Fruit fly (Drosophila melanogaster): ENCODE data around the gene tna.

The tna gene

DNA sequence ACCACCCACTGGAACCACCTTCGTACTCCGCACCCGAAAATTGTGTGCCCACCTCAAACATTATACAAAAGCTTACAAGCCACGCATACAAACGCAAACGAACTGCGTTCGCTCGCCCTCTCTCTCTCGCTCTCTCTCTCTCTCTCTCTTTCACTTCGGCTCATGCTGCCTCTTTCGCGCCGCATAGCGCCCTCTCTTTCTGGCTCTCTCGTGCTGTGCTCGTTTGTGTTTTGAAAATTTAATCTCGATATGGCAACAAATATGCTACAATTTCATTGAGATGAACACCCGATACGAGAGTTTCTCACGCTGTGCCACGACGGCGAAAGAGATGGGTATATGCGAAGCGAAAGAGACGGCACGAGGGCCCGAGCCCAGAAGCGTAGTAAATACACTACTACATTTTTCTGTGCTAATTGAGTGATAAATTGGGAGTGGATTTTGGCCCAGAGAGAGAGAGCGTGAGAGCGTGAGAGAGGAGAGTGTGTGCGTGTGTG lies 21.3 kb downstream of the tna start:
- peak; percentile 65 for TF ChIP-seq psq (GFP tag; optimal IDR thresholded peaks at IDR 0.05)
- no peak for TF ChIP-seq CG32264 (GFP tag; optimal IDR thresholded peaks at IDR 0.05)
- TF ChIP-seq ey (GFP tag; optimal IDR thresholded peaks at IDR 0.05): no peak
- peak; percentile 33 for TF ChIP-seq Hnf4 (GFP tag; optimal IDR thresholded peaks at IDR 0.05)
- TF ChIP-seq Myc (optimal IDR thresholded peaks at IDR 0.05): no peak
- TF ChIP-seq fru (GFP tag; optimal IDR thresholded peaks at IDR 0.05): peak; percentile 76
- TF ChIP-seq Rel (GFP tag; optimal IDR thresholded peaks at IDR 0.05): no peak
- peak; percentile 63 for TF ChIP-seq Rel (tag; optimal IDR thresholded peaks at IDR 0.05)
- peak; percentile 60 for TF ChIP-seq brk (GFP tag; optimal IDR thresholded peaks at IDR 0.05)
- TF ChIP-seq sv (GFP tag; optimal IDR thresholded peaks at IDR 0.05): no peak
- no peak for TF ChIP-seq jim (GFP tag; optimal IDR thresholded peaks at IDR 0.05)
- no peak for TF ChIP-seq tai (GFP tag; optimal IDR thresholded peaks at IDR 0.05)
- TF ChIP-seq br (GFP tag; optimal IDR thresholded peaks at IDR 0.05): peak; percentile 46
- peak; percentile 21 for TF ChIP-seq woc (GFP tag; optimal IDR thresholded peaks at IDR 0.05)
- TF ChIP-seq h (GFP tag; optimal IDR thresholded peaks at IDR 0.05): peak; percentile 68
- peak; percentile 87 for TF ChIP-seq CrebA (GFP tag; optimal IDR thresholded peaks at IDR 0.05; ENCODE audit: borderline replicate concordance)
- TF ChIP-seq sage (GFP tag; optimal IDR thresholded peaks at IDR 0.05): no peak
- TF ChIP-seq rgr (GFP tag; optimal IDR thresholded peaks at IDR 0.05): peak; percentile 3
- TF ChIP-seq Dif (GFP tag; optimal IDR thresholded peaks at IDR 0.05; ENCODE audit: partially characterized antibody): peak; percentile 65
- TF ChIP-seq dmrt93B (GFP tag; optimal IDR thresholded peaks at IDR 0.05): no peak
- TF ChIP-seq OdsH (GFP tag; optimal IDR thresholded peaks at IDR 0.05): peak; percentile 13
- no peak for TF ChIP-seq GATAd (GFP tag; optimal IDR thresholded peaks at IDR 0.05)
- TF ChIP-seq Sp1 (GFP tag; optimal IDR thresholded peaks at IDR 0.05): peak; percentile 41
- peak; percentile 86 for TF ChIP-seq Vsx2 (GFP tag; optimal IDR thresholded peaks at IDR 0.05; ENCODE audit: partially characterized antibody)
- peak; percentile 49 to 65 for TF ChIP-seq dl (GFP tag; optimal IDR thresholded peaks at IDR 0.05; ENCODE audit: insufficient read depth in 1 of 2, partially characterized antibody in 2 of 2)

dm6 chr3L:10857515-10858023 lies 22.2 kb downstream of the tna start:
- TF ChIP-seq Mio (GFP tag; optimal IDR thresholded peaks at IDR 0.05): no peak
- TF ChIP-seq Sp1 (GFP tag; optimal IDR thresholded peaks at IDR 0.05): peak; percentile 32
- no peak for TF ChIP-seq N (GFP tag; optimal IDR thresholded peaks at IDR 0.05)
- TF ChIP-seq Hr83 (GFP tag; optimal IDR thresholded peaks at IDR 0.05; ENCODE audit: poor library complexity, severe bottlenecking): peak; percentile 89
- TF ChIP-seq sage (GFP tag; optimal IDR thresholded peaks at IDR 0.05): peak; percentile 68
- no peak for TF ChIP-seq sv (GFP tag; optimal IDR thresholded peaks at IDR 0.05)
- TF ChIP-seq brk (GFP tag; optimal IDR thresholded peaks at IDR 0.05): peak; percentile 75
- TF ChIP-seq Abd-B (GFP tag; optimal IDR thresholded peaks at IDR 0.05): no peak
- no peak for TF ChIP-seq Rel (GFP tag; optimal IDR thresholded peaks at IDR 0.05)
- TF ChIP-seq Rel (tag; optimal IDR thresholded peaks at IDR 0.05): peak; percentile 66
- peak in 1 of 2 experiments; percentile 72 for TF ChIP-seq foxo (GFP tag; optimal IDR thresholded peaks at IDR 0.05)
- TF ChIP-seq fru (GFP tag; optimal IDR thresholded peaks at IDR 0.05): peak; percentile 79
- TF ChIP-seq rgr (GFP tag; optimal IDR thresholded peaks at IDR 0.05): peak; percentile 38
- no peak for TF ChIP-seq dmrt93B (GFP tag; optimal IDR thresholded peaks at IDR 0.05)
- TF ChIP-seq lola (GFP tag; optimal IDR thresholded peaks at IDR 0.05): no peak
- no peak for TF ChIP-seq dsf (GFP tag; optimal IDR thresholded peaks at IDR 0.05; ENCODE audit: borderline replicate concordance)
- TF ChIP-seq Dfd (GFP tag; optimal IDR thresholded peaks at IDR 0.05): no peak
- TF ChIP-seq Myc (optimal IDR thresholded peaks at IDR 0.05): no peak
- peak; percentile 39 for TF ChIP-seq CG32264 (GFP tag; optimal IDR thresholded peaks at IDR 0.05)
- TF ChIP-seq GATAd (GFP tag; optimal IDR thresholded peaks at IDR 0.05): no peak
- TF ChIP-seq h (GFP tag; optimal IDR thresholded peaks at IDR 0.05): peak; percentile 83
- peak; percentile 17 to 36 for TF ChIP-seq dl (GFP tag; optimal IDR thresholded peaks at IDR 0.05; ENCODE audit: insufficient read depth in 1 of 2, partially characterized antibody in 2 of 2)
- TF ChIP-seq usp (GFP tag; optimal IDR thresholded peaks at IDR 0.05): no peak
- TF ChIP-seq pan (optimal IDR thresholded peaks at IDR 0.05): no peak
- TF ChIP-seq HLH106 (tag; optimal IDR thresholded peaks at IDR 0.05): peak; percentile 10
- TF ChIP-seq OdsH (GFP tag; optimal IDR thresholded peaks at IDR 0.05): no peak
- no peak for TF ChIP-seq Hr78 (GFP tag; optimal IDR thresholded peaks at IDR 0.05)
- no peak for TF ChIP-seq ey (GFP tag; optimal IDR thresholded peaks at IDR 0.05)
- TF ChIP-seq br (GFP tag; optimal IDR thresholded peaks at IDR 0.05): peak; percentile 50
- no peak for TF ChIP-seq woc (GFP tag; optimal IDR thresholded peaks at IDR 0.05)
- peak; percentile 62 for TF ChIP-seq CrebA (GFP tag; optimal IDR thresholded peaks at IDR 0.05; ENCODE audit: borderline replicate concordance)
- TF ChIP-seq CG9705 (GFP tag; optimal IDR thresholded peaks at IDR 0.05): no peak
- TF ChIP-seq Hnf4 (GFP tag; optimal IDR thresholded peaks at IDR 0.05): peak; percentile 68
- peak; percentile 75 for TF ChIP-seq jim (GFP tag; optimal IDR thresholded peaks at IDR 0.05)
- TF ChIP-seq psq (GFP tag; optimal IDR thresholded peaks at IDR 0.05): peak; percentile 37
- TF ChIP-seq Vsx2 (GFP tag; optimal IDR thresholded peaks at IDR 0.05; ENCODE audit: partially characterized antibody): peak; percentile 48
- TF ChIP-seq Dif (GFP tag; optimal IDR thresholded peaks at IDR 0.05; ENCODE audit: partially characterized antibody): peak; percentile 69
- TF ChIP-seq Jra (GFP tag; optimal IDR thresholded peaks at IDR 0.05): peak; percentile 49
- TF ChIP-seq tai (GFP tag; optimal IDR thresholded peaks at IDR 0.05): peak; percentile 64
